Fruit fly (Drosophila melanogaster): ENCODE measurements around the gene AdamTS-B.

AdamTS-B gene

dm6 chrX:5677400-5678177 lies 20.8 kb upstream of the AdamTS-B start (continued):
- peak; percentile 46 for TF ChIP-seq Neu2 (GFP tag; optimal IDR thresholded peaks at IDR 0.05; ENCODE audit: borderline replicate concordance)
- no peak for TF ChIP-seq Dll (GFP tag; IDR thresholded peaks at IDR 0.05; ENCODE audit: partially characterized antibody)
- TF ChIP-seq insv (GFP tag; optimal IDR thresholded peaks at IDR 0.05), result peak; percentile 36 to 83
- TF ChIP-seq Pdp1 (GFP tag; optimal IDR thresholded peaks at IDR 0.05), result peak; percentile 88 to 90
- peak; percentile 86 for TF ChIP-seq Sox102F (GFP tag; optimal IDR thresholded peaks at IDR 0.05)
- no peak for TF ChIP-seq Bgb (GFP tag; IDR thresholded peaks at IDR 0.05; ENCODE audit: partially characterized antibody)
- TF ChIP-seq ab (GFP tag; optimal IDR thresholded peaks at IDR 0.05), result no peak
- TF ChIP-seq pb (GFP tag; optimal IDR thresholded peaks at IDR 0.05), result peak; percentile 80
- TF ChIP-seq CG2120 (GFP tag; optimal IDR thresholded peaks at IDR 0.05), result peak; percentile 65
- TF ChIP-seq gsb (GFP tag; IDR thresholded peaks at IDR 0.05), result peak; percentile 87
- TF ChIP-seq p53 (GFP tag; optimal IDR thresholded peaks at IDR 0.05), result peak; percentile 77
- peak; percentile 43 for TF ChIP-seq Chrac-16 (GFP tag; optimal IDR thresholded peaks at IDR 0.05)
- TF ChIP-seq CG15601 (tag; optimal IDR thresholded peaks at IDR 0.05), result peak; percentile 98
- peak; percentile 48 for TF ChIP-seq ssp (GFP tag; IDR thresholded peaks at IDR 0.05)
- peak; percentile 79 for TF ChIP-seq cato (GFP tag; optimal IDR thresholded peaks at IDR 0.05; ENCODE audit: borderline replicate concordance)
- peak; percentile 93 for TF ChIP-seq B-H2 (GFP tag; optimal IDR thresholded peaks at IDR 0.05)
- TF ChIP-seq CG18764 (GFP tag; optimal IDR thresholded peaks at IDR 0.05), result peak; percentile 91
- no peak for TF ChIP-seq Hr39 (optimal IDR thresholded peaks at IDR 0.05)
- peak; percentile 74 for TF ChIP-seq pho (GFP tag; optimal IDR thresholded peaks at IDR 0.05)
- TF ChIP-seq twi (tag; optimal IDR thresholded peaks at IDR 0.05), result peak; percentile 86
- peak; percentile 65 for TF ChIP-seq Rx (GFP tag; IDR thresholded peaks at IDR 0.05)
- TF ChIP-seq ac (GFP tag; optimal IDR thresholded peaks at IDR 0.05), result peak; percentile 94
- peak; percentile 93 for TF ChIP-seq Ets65A (GFP tag)
- TF ChIP-seq gfzf (GFP tag; optimal IDR thresholded peaks at IDR 0.05), result peak; percentile 23
- TF ChIP-seq CG30403 (GFP tag; optimal IDR thresholded peaks at IDR 0.05), result peak; percentile 64
- no peak for TF ChIP-seq CG9932 (GFP tag; IDR thresholded peaks at IDR 0.05)
- TF ChIP-seq h (optimal IDR thresholded peaks at IDR 0.05), result no peak
- peak; percentile 86 for TF ChIP-seq cwo (GFP tag; optimal IDR thresholded peaks at IDR 0.05)
- peak; percentile 77 for TF ChIP-seq CG10274 (GFP tag; optimal IDR thresholded peaks at IDR 0.05)
- peak; percentile 54 for TF ChIP-seq dm (GFP tag; optimal IDR thresholded peaks at IDR 0.05)
- peak; percentile 48 for TF ChIP-seq az2 (GFP tag; optimal IDR thresholded peaks at IDR 0.05)
- peak; percentile 58 for TF ChIP-seq Adf1 (GFP tag; IDR thresholded peaks at IDR 0.05)
- peak; percentile 72 for TF ChIP-seq nmo (GFP tag; optimal IDR thresholded peaks at IDR 0.05)
- TF ChIP-seq tna (GFP tag; IDR thresholded peaks at IDR 0.05; ENCODE audit: partially characterized antibody), result no peak
- TF ChIP-seq CG31388 (GFP tag; optimal IDR thresholded peaks at IDR 0.05), result peak; percentile 83
- TF ChIP-seq GATAe (GFP tag; conservative IDR thresholded peaks at IDR 0.05), result peak; percentile 66; the same call in 1 of the 2 replicates
- TF ChIP-seq pfk (GFP tag; optimal IDR thresholded peaks at IDR 0.05), result peak; percentile 85
- peak; percentile 87 for TF ChIP-seq CG16863 (GFP tag; optimal IDR thresholded peaks at IDR 0.05)
- peak; percentile 83 for TF ChIP-seq sr (GFP tag; IDR thresholded peaks at IDR 0.05)
- peak; percentile 47 for TF ChIP-seq CG15479 (GFP tag; optimal IDR thresholded peaks at IDR 0.05)
- TF ChIP-seq CG17829 (tag; optimal IDR thresholded peaks at IDR 0.05), result peak; percentile 74
- no peak for TF ChIP-seq ato (GFP tag; IDR thresholded peaks at IDR 0.05; ENCODE audit: partially characterized antibody)
- TF ChIP-seq CG10654 (GFP tag; optimal IDR thresholded peaks at IDR 0.05), result peak; percentile 87
- TF ChIP-seq luna (GFP tag; optimal IDR thresholded peaks at IDR 0.05), result peak; percentile 32
- peak; percentile 93 for TF ChIP-seq CG4854 (GFP tag; optimal IDR thresholded peaks at IDR 0.05)
- peak; percentile 87 for TF ChIP-seq Bdp1 (GFP tag; optimal IDR thresholded peaks at IDR 0.05)
- TF ChIP-seq CG6654 (GFP tag; optimal IDR thresholded peaks at IDR 0.05), result peak; percentile 64
- peak; percentile 84 for TF ChIP-seq ken (GFP tag; IDR thresholded peaks at IDR 0.05)
- TF ChIP-seq sob (GFP tag; IDR thresholded peaks at IDR 0.05), result peak; percentile 92
- TF ChIP-seq Fer1 (GFP tag; optimal IDR thresholded peaks at IDR 0.05), result peak; percentile 96
- peak; percentile 57 for TF ChIP-seq CTCF (GFP tag; optimal IDR thresholded peaks at IDR 0.05)
